Worm (Caenorhabditis elegans): ENCODE results near the gene Y57G11C.3.

Y57G11C.3 gene

ce11 chrIV:14800931-14801330 is 32.9 kb downstream of the Y57G11C.3 start:
- TF ChIP-seq pbrm-1 (GFP tag; IDR thresholded peaks at IDR 0.05) = no peak
- no peak for TF ChIP-seq cebp-2 (GFP tag; IDR thresholded peaks at IDR 0.05)
- no peak for TF ChIP-seq ceh-79 (tag; optimal IDR thresholded peaks at IDR 0.05)
- no peak for TF ChIP-seq ceh-100 (GFP tag; IDR thresholded peaks at IDR 0.05)
- no peak for TF ChIP-seq repo-1 (tag; optimal IDR thresholded peaks at IDR 0.05)
- TF ChIP-seq B0035.1 (tag; optimal IDR thresholded peaks at IDR 0.05) = no peak
- no peak for TF ChIP-seq ceh-58 (GFP tag; IDR thresholded peaks at IDR 0.05)
- no peak for TF ChIP-seq B0261.1 (tag; optimal IDR thresholded peaks at IDR 0.05)
- no peak for TF ChIP-seq rcor-1 (GFP tag; IDR thresholded peaks at IDR 0.05)
- TF ChIP-seq hlh-26 (GFP tag; conservative IDR thresholded peaks at IDR 0.05) = no peak
- no peak for TF ChIP-seq die-1 (tag; optimal IDR thresholded peaks at IDR 0.05)
- TF ChIP-seq Y53G8AR.9 (GFP tag; conservative IDR thresholded peaks at IDR 0.05) = no peak
- TF ChIP-seq lsl-1 (GFP tag; optimal IDR thresholded peaks at IDR 0.05) = no peak
- no peak for TF ChIP-seq tbp1 (GFP tag; optimal IDR thresholded peaks at IDR 0.05)
- TF ChIP-seq F33H1.4 (GFP tag; IDR thresholded peaks at IDR 0.05) = no peak
- TF ChIP-seq Y67H2A.10 (GFP tag; conservative IDR thresholded peaks at IDR 0.05) = no peak
- no peak for TF ChIP-seq unc-62 (GFP tag; optimal IDR thresholded peaks at IDR 0.05)
- TF ChIP-seq C06A6.2 (GFP tag; conservative IDR thresholded peaks at IDR 0.05) = no peak
- TF ChIP-seq bed-1 (GFP tag; IDR thresholded peaks at IDR 0.05) = no peak

ce11 chrIV:14802316-14802715 is 34.3 kb downstream of the Y57G11C.3 start, which contains the start of gene Y57G11C.1142:
Y57G11C.1142 (plus strand) TSS chrIV:14802616.
- TF ChIP-seq ztf-3 (GFP tag; optimal IDR thresholded peaks at IDR 0.05) (no peak), ceh-58 (GFP tag; IDR thresholded peaks at IDR 0.05) (no peak)

- TF ChIP-seq aptf-3 (GFP tag; IDR thresholded peaks at IDR 0.05) (no peak), lir-1 (GFP tag; conservative IDR thresholded peaks at IDR 0.05) (no peak), hrde-1 (tag; optimal IDR thresholded peaks at IDR 0.05; ENCODE audit: borderline replicate concordance) (no peak), Y67H2A.10 (GFP tag; conservative IDR thresholded peaks at IDR 0.05) (no peak), rcor-1 (GFP tag; IDR thresholded peaks at IDR 0.05) (no peak), ceh-100 (GFP tag; IDR thresholded peaks at IDR 0.05) (no peak), zim-3 (tag; optimal IDR thresholded peaks at IDR 0.05) (no peak), sptf-2 (GFP tag; optimal IDR thresholded peaks at IDR 0.05) (no peak), snpc-3.4 (tag; optimal IDR thresholded peaks at IDR 0.05) (no peak)
These were observed 38.9 kb downstream of the Y57G11C.3 start, which contains the start of gene oig-5 for ce11 chrIV:14806903-14807302. oig-5 (plus strand) TSS chrIV:14807203.

- TF ChIP-seq F57C9.4 (tag; optimal IDR thresholded peaks at IDR 0.05) = no peak
- TF ChIP-seq F39B2.1 (GFP tag; IDR thresholded peaks at IDR 0.05) = no peak
- TF ChIP-seq tbp1 (GFP tag; optimal IDR thresholded peaks at IDR 0.05) = no peak
- no peak for TF ChIP-seq ekl-4 (GFP tag; IDR thresholded peaks at IDR 0.05)
- no peak for TF ChIP-seq lin-40 (tag; optimal IDR thresholded peaks at IDR 0.05)
- TF ChIP-seq xnd-1 (tag; optimal IDR thresholded peaks at IDR 0.05) = no peak
- TF ChIP-seq madf-10 (tag; optimal IDR thresholded peaks at IDR 0.05) = no peak
- TF ChIP-seq Y79H2A.3 (GFP tag; conservative IDR thresholded peaks at IDR 0.05) = no peak
- no peak for TF ChIP-seq chd-7 (tag; optimal IDR thresholded peaks at IDR 0.05)
- no peak for TF ChIP-seq F55B11.4 (tag; optimal IDR thresholded peaks at IDR 0.05; ENCODE audit: borderline replicate concordance, insufficient read depth)
- no peak for TF ChIP-seq rpc-1 (optimal IDR thresholded peaks at IDR 0.05)
- no peak for TF ChIP-seq rpc-1 (tag; optimal IDR thresholded peaks at IDR 0.05)
- TF ChIP-seq Y53F4B.3 (GFP tag; IDR thresholded peaks at IDR 0.05) = no peak
- no peak for TF ChIP-seq pha-4 (tag; optimal IDR thresholded peaks at IDR 0.05)
- TF ChIP-seq efl-1 (GFP tag; optimal IDR thresholded peaks at IDR 0.05) = no peak
- TF ChIP-seq hmg-20 (GFP tag; IDR thresholded peaks at IDR 0.05) = no peak
- TF ChIP-seq madf-8 (GFP tag; conservative IDR thresholded peaks at IDR 0.05) = no peak
- TF ChIP-seq attf-3 (GFP tag; conservative IDR thresholded peaks at IDR 0.05) = no peak
- no peak for TF ChIP-seq hlh-12 (tag; optimal IDR thresholded peaks at IDR 0.05)
These were observed 48.3 kb downstream of the Y57G11C.3 start, which contains the start of gene Y57G11C.46 for ce11 chrIV:14816288-14816687. Y57G11C.46 (minus strand) TSS chrIV:14816388.
